Worm (Caenorhabditis elegans) whole organism, L4/young adult: ENCODE results near the gene srxa-7.
"Not testable (repeated sequence)": the region's sequence is repeated elsewhere in the genome, so short reads cannot be mapped to it uniquely, and the experiment has no call there.

Experiments
- W03F9.2 ChIP-seq: fragments of 150-350 bp; optimal IDR thresholded peaks from 2 replicates; lab custom pipeline; 2014; ENCODE audit warnings: missing biosample characterization, missing genetic modification characterization
- dao-5 ChIP-seq: sonication (generic microtip); optimal IDR thresholded peaks from 2 replicates; lab custom pipeline; 2016; ENCODE audit warnings: missing genotype, missing genetic modification characterization, moderate library complexity, missing compliant biosample characterization
- him-1 ChIP-seq: sonication (generic microtip); optimal IDR thresholded peaks from 2 replicates; lab custom pipeline; 2016; ENCODE audit warnings: missing genotype, missing genetic modification reagents, missing genetic modification characterization, missing compliant biosample characterization

srxa-7 gene

DNA sequence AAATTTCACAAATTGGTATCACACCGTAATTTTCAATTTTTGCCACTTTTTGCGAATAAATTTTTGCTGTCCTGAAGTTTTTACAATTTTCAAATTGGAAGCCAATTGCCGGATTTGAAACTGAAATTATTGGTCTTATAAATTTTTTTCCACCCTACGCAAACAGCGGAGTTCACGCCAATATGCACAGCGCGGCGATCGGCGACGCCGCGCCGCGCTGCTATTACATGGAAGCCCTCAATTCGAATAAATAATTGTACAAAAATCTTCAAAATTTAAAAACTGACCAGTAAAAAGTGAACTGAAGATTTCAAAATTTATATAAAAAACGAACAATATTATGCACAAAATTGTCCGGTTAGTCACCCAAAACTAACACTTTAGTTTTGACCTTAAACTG is 7.5 kb upstream of the srxa-7 start:
- TF ChIP-seq him-1 (tag; lab: Kevin White, UChicago) (no peak), dao-5 (tag; lab: Kevin White, UChicago) (no peak), W03F9.2 (tag; lab: Kevin White, UChicago) (no peak)

DNA sequence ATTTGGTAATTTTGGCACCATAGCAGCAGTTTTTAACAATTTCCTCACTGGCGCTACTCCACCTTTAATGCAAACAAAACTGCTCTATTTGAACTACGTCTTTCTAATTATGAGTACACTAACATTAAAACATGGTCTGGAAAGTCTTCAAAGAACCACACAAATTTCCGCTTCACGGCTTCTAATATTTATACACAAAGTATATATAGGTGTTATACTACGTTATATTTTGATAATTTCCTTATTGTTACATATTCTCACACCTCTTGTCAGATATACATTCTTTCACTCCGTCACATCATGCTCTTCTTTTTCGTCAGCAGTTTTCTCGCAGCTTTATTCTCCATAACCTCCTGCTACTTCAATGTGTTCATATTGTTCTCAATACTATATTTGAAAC is 7.1 kb upstream of the srxa-7 start, which contains the start of gene srbc-82:
Gene srbc-82 (plus strand): TSS at position 301 of the 400 bp plus-strand sequence.
- TF ChIP-seq W03F9.2 (tag; lab: Kevin White, UChicago) (no peak), dao-5 (tag; lab: Kevin White, UChicago) (no peak), him-1 (tag; lab: Kevin White, UChicago) (no peak)

DNA sequence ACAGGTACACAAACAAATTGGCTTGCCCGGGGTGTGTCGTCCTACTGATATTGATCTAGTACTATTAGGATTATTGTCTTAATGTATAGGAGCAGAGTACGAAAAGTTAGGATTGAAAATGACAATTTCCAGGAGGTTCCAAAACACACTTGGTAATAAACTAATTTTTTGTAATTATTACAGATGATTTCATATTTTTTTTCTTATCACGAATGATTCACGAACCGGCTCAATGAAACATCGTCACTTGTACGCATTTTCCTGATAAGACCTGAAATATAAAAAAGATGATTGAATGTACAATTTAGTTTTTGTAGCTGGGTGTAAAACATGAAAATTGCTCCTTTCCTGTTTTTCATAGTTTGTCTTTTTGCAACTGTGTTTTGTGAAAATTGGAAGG is 4.9 kb upstream of the srxa-7 start, which contains the start of the genes C31A11.13 and oac-6:
Gene C31A11.13 (minus strand): TSS at position 113 of the 400 bp plus-strand sequence.
Gene oac-6 (plus strand): TSS at position 279 of the 400 bp plus-strand sequence.
- TF ChIP-seq dao-5 (tag; lab: Kevin White, UChicago) (no peak), him-1 (tag; lab: Kevin White, UChicago) (no peak), W03F9.2 (tag; lab: Kevin White, UChicago) (no peak)

DNA sequence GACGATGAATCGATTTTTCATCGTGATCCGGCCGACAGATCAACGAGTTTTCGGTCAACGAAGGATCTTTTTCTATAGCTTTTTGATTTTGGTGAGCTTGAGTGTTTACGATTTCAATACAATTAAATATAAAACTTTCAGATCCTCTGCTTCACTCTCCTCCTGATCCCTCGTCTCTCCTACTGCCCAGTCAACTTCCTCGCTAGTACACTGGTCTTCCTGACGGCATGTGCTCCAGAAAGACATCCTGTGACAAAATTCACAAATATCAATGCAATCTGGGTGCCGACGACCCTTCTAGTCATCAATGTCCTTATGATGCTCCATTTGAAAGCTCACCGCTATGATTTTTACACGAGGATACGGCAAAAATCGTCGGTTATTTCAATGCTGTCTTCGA is 990 bp downstream of the srxa-7 start:
- no peak for TF ChIP-seq W03F9.2 (tag; lab: Kevin White, UChicago)
- no peak for TF ChIP-seq dao-5 (tag; lab: Kevin White, UChicago)
- no peak for TF ChIP-seq him-1 (tag; lab: Kevin White, UChicago)

DNA sequence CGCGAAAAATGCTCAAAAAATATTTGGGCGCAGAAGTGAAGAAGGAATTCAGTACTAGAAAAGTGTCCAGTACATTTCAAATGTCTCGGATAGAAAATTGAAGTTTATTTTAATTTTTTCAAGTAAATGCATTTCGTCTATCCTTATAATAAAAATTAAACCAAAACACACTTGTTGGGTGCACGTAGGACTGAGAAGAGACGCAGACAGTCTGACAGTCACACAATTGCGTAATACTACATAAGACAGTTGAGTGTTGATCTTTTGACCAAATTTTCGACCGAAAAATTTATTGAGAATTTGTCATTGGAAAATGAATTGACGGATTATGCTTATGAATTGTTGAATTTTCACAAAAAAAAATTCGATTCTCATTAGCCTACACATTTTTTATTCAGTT is 2.2 kb downstream of the srxa-7 start, which contains the start of gene oac-7:
Gene oac-7 (plus strand): TSS at position 283 of the 400 bp plus-strand sequence.
- no peak for TF ChIP-seq him-1 (tag; lab: Kevin White, UChicago)
- no peak for TF ChIP-seq dao-5 (tag; lab: Kevin White, UChicago)
- TF ChIP-seq W03F9.2 (tag; lab: Kevin White, UChicago), result no peak

DNA sequence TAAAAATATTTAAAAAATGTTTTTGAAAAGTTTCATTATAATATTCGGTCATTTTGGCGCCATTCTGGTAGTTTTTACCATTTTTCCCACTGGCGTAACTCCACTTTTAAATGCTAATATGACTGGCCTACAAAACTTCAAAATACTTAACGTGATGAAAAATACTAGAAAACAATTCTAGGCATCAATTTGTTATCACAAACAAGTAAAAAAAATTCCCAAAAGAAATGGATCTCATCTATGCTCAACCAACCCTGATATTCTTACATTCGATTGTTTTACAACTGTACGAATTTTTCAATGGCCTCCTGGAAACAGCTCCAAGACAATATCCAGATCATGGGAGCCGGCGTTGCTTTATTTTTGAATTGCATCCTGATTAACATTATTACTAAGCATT is 7.7 kb downstream of the srxa-7 start, which contains the start of gene str-214:
Gene str-214 (plus strand): TSS at position 301 of the 400 bp plus-strand sequence.
- TF ChIP-seq W03F9.2 (tag; lab: Kevin White, UChicago) (no peak), him-1 (tag; lab: Kevin White, UChicago) (no peak)

DNA sequence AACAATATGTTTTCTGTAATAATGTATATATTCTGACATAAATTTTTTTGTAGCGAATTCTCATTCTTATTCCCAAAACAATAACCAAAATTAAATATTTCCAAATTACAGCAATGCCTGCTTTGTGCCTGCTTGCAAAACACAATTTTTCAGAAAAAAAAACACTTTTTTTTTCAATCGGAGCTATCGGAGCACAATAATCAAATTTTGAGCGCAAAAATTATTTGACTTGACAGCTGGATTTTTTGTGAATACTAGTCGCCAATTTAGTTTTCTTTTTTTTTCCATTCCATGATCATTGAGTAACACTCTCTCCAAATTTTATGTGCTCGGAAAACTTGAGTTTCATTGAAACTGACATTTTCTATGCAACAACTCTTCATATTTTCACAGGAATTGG is 9.9 kb downstream of the srxa-7 start, which contains the start of gene srh-180:
Gene srh-180 (plus strand): TSS at position 301 of the 400 bp plus-strand sequence.
- TF ChIP-seq W03F9.2 (tag; lab: Kevin White, UChicago), result no peak
- TF ChIP-seq dao-5 (tag; lab: Kevin White, UChicago), result no peak

DNA sequence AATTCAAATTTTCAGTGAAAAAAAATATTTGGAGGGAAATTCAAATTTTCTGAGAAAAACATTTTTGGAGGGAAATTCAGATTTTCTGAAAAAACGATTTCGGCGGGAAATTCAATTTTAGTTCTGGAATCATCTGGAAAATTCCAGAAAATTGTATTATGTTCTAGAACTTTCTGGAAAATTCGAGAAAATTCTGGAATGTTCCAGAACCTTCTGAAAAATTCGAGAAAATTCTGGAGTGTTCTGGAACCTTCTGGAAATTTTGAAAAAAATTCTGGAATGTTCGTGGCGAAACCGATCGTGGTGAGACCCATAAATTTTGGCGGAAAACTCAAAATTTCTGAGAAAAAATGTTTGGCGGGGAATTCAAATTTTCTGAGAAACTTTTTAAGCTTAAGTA is 14.8 kb downstream of the srxa-7 start:
- no peak for TF ChIP-seq W03F9.2 (tag; lab: Kevin White, UChicago)
- no peak for TF ChIP-seq dao-5 (tag; lab: Kevin White, UChicago)
- no peak for TF ChIP-seq him-1 (tag; lab: Kevin White, UChicago)

DNA sequence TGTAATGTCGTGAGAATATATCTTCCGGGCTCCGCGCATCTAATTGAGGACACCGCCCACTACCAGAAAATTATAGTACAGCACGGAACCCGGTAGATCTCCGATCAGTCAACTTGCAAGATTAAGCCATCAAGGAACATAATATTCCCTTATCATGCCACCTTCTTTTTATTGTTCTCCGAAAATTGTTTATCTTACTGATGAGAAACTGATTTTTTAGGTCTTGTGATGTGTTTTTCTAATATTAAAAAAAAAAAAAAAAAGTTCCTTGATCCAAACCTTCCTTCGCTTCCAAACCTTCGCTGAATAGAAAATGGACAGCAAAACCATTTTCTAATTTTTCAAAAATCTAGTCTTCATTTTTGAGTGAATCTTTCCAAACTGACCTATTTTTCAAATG is 21.5 kb downstream of the srxa-7 start, which contains the start of gene F57G8.7:
Gene F57G8.7 (plus strand): TSS at position 301 of the 400 bp plus-strand sequence.
- TF ChIP-seq him-1 (tag; lab: Kevin White, UChicago) (no peak), W03F9.2 (tag; lab: Kevin White, UChicago) (no peak), dao-5 (tag; lab: Kevin White, UChicago) (no peak)

DNA sequence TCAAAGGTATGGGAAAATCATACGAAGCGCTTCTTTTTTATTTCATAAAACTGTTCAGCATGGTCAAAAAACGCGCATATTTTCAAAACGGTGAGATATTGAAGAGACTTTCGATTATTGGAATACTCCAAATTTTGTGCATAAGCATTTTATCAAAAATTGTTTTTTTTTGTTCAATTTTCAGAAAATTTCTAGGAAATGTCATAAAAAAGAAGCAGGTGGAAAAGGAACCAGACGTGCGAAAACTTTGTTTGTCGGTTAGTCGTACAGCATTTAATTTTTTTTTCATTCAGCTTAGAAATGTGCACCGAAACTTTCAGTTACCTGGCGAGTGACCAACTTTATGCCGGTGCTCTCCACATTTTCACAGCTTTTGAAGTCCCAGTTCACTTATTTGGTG is 26.1 kb downstream of the srxa-7 start, which contains the start of gene srh-167:
Gene srh-167 (plus strand): TSS at position 301 of the 400 bp plus-strand sequence.
- TF ChIP-seq W03F9.2 (tag; lab: Kevin White, UChicago) (no peak), him-1 (tag; lab: Kevin White, UChicago) (no peak)

DNA sequence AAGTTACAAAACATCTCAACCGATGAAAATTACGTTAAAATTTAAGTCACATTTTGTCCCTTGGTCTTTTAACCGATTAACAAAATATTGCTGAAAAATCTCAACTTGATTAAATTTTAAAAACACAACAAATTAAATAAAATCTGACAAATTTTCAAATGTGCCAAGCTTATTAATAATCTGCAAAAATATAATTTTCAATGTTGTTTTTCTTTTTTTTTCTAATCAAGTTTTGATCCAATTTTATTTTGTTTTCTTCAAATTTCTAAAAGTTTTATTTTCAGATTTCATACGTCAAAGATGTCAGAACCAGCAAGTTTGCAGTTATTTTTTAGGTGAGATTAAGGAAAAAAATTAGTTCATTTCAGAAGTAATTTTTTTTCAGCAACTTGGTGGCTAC is 29.0 kb downstream of the srxa-7 start, which contains the start of gene srw-87:
Gene srw-87 (plus strand): TSS at position 301 of the 400 bp plus-strand sequence.
- TF ChIP-seq him-1 (tag; lab: Kevin White, UChicago) (no peak), dao-5 (tag; lab: Kevin White, UChicago) (no peak), W03F9.2 (tag; lab: Kevin White, UChicago) (no peak)

DNA sequence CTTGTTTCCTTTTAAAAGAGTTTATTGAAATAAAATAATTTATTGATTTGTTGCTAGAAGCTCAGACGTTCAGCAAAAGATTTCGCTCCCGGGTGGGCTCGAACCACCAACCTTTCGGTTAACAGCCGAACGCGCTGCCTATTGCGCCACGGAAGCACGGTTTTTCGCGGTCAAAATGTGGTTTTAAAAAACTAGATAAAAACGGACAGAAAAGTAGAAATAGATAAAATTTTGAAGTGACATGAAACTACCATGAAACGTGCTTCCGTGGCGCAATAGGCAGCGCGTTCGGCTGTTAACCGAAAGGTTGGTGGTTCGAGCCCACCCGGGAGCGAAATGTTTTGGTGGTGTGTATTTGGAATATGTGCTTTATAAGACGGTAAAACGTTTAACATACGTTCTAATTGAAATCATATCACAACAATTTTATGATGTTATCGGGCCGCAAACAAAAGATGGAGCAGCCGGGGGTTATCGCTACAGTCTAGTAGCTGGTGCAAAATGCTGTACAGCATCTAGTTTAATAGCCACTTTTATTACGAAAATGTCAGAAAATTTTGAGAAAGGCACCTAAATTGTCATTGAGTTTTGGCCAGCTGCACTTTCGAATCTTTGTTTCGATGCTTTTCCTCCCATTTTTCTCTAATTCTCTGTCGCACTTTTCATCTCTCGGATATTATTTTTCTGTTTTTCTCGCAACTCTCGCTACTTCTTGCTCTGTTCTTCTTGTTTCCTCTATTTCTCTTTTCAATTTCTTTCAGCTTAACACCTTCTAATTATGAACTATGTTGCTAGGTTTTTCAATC is 31.1 kb downstream of the srxa-7 start, which contains the start of gene slc-9B.2:
Gene slc-9B.2 (plus strand): TSS at position 756 of the 806 bp plus-strand sequence.
- not testable (repeated sequence) for TF ChIP-seq W03F9.2, dao-5, him-1 (tag; lab: Kevin White, UChicago)

DNA sequence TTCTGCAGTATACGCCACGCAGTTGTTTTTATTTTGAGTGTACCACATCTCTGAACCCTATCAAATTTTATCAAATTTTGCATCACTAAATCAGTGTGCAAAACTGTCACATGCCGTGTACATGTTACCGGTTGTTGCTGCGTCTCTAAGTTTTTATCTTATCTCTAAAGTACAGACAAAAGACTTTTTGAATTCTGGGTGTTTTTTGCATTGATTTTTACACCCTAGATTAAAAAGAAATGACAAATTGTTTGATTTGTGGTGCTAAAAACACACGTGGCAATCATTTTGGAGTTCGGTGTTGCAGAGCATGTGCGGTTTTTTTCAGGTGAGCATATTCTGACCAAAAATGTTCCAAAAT is 34.9 kb downstream of the srxa-7 start, which contains the start of gene nhr-193:
Gene nhr-193 (plus strand): TSS at position 51 of the 361 bp plus-strand sequence.
- TF ChIP-seq him-1 (tag; lab: Kevin White, UChicago) (no peak), dao-5 (tag; lab: Kevin White, UChicago) (no peak), W03F9.2 (tag; lab: Kevin White, UChicago) (no peak)
